Fruit fly (Drosophila melanogaster) whole organism, embryonic: Measurements from ENCODE around the gene Efhc1.1.
A peak's percentile ranks its signal among the peaks of the same experiment; 100 is the strongest.

Experiments used
- B-H2 ChIP-seq: fragments of 200-800 bp; sonication (Bioruptor generic); optimal IDR thresholded peaks from 2 replicates; lab custom pipeline; 2018; ENCODE audit warnings: missing biosample characterization, mild to moderate bottlenecking, missing genetic modification characterization
- Bgb ChIP-seq: fragments of 200-800 bp; sonication (Bioruptor generic); IDR thresholded peaks from 2 replicates; pipeline ENCODE4 v1.3.6; 2022; ENCODE audit warnings: missing biosample characterization, missing genetic modification characterization; ENCODE audit not compliant: partially characterized antibody
- Blimp-1 ChIP-seq: fragments of 200-800 bp; sonication (Bioruptor generic); optimal IDR thresholded peaks from 3 replicates; lab custom pipeline; 2018; ENCODE audit warnings: missing biosample characterization, missing genetic modification characterization, mild to moderate bottlenecking, moderate library complexity, missing genetic modification reagents
- CG10147 ChIP-seq: fragments of 200-800 bp; sonication (Bioruptor generic); optimal IDR thresholded peaks from 2 replicates; lab custom pipeline; 2019; ENCODE audit warnings: missing biosample characterization, mild to moderate bottlenecking, missing genetic modification characterization, moderate library complexity
- CG10267 ChIP-seq: fragments of 200-800 bp; sonication (Bioruptor generic); optimal IDR thresholded peaks from 2 replicates; lab custom pipeline; 2018; ENCODE audit warnings: missing biosample characterization, mild to moderate bottlenecking, missing genetic modification characterization, moderate library complexity
- CG11695 ChIP-seq: fragments of 200-800 bp; sonication (Bioruptor generic); IDR thresholded peaks from 3 replicates; pipeline ENCODE4 v1.3.6; 2022; ENCODE audit warnings: missing biosample characterization, missing genetic modification characterization
- CG12104 ChIP-seq: fragments of 200-800 bp; sonication (Bioruptor generic); optimal IDR thresholded peaks from 3 replicates; lab custom pipeline; 2016; ENCODE audit warnings: missing biosample characterization, missing genetic modification characterization
- CG12659 ChIP-seq: fragments of 200-800 bp; sonication (Bioruptor generic); optimal IDR thresholded peaks from 3 replicates; lab custom pipeline; 2017; ENCODE audit warnings: mild to moderate bottlenecking, missing biosample characterization, missing genetic modification reagents, missing genetic modification characterization
- CG13424 ChIP-seq: fragments of 200-800 bp; sonication (Bioruptor generic); optimal IDR thresholded peaks from 2 replicates; lab custom pipeline; 2019; ENCODE audit warnings: missing biosample characterization, mild to moderate bottlenecking, missing genetic modification characterization, moderate library complexity
- CG15514 ChIP-seq: fragments of 200-800 bp; sonication (Bioruptor generic); optimal IDR thresholded peaks from 3 replicates; lab custom pipeline; 2017; ENCODE audit warnings: missing biosample characterization, missing genetic modification characterization, mild to moderate bottlenecking, moderate library complexity, missing genetic modification reagents
- CG1603 ChIP-seq: fragments of 200-800 bp; sonication (Bioruptor generic); optimal IDR thresholded peaks from 2 replicates; lab custom pipeline; 2019; ENCODE audit warnings: missing biosample characterization, mild to moderate bottlenecking, missing genetic modification characterization, moderate library complexity
- CG17186 ChIP-seq: fragments of 200-800 bp; sonication (Bioruptor generic); optimal IDR thresholded peaks from 3 replicates; lab custom pipeline; 2017; ENCODE audit warnings: missing biosample characterization, missing genetic modification reagents, missing genetic modification characterization
- CG17361 ChIP-seq: fragments of 200-800 bp; sonication (Bioruptor generic); IDR thresholded peaks from 3 replicates; pipeline ENCODE4 v1.3.6; 2022; ENCODE audit warnings: missing biosample characterization, missing genetic modification characterization
- CG17829 ChIP-seq: fragments of 200-800 bp; optimal IDR thresholded peaks from 2 replicates; lab custom pipeline; 2019; ENCODE audit warnings: missing biosample characterization, mild to moderate bottlenecking, missing genetic modification characterization, moderate library complexity
- CG18262 ChIP-seq: fragments of 200-800 bp; optimal IDR thresholded peaks from 3 replicates; lab custom pipeline; 2019; ENCODE audit warnings: missing biosample characterization, mild to moderate bottlenecking, missing genetic modification characterization, moderate library complexity
- CG2116 ChIP-seq: fragments of 200-800 bp; sonication (Bioruptor generic); optimal IDR thresholded peaks from 3 replicates; lab custom pipeline; 2018; ENCODE audit warnings: missing biosample characterization, mild to moderate bottlenecking, missing genetic modification characterization
- CG30020 ChIP-seq: fragments of 200-800 bp; optimal IDR thresholded peaks from 2 replicates; lab custom pipeline; 2019; ENCODE audit warnings: missing biosample characterization, mild to moderate bottlenecking, missing genetic modification characterization, moderate library complexity
- CG33557 ChIP-seq: fragments of 200-800 bp; sonication (Bioruptor generic); optimal IDR thresholded peaks from 2 replicates; lab custom pipeline; 2019; ENCODE audit warnings: missing biosample characterization, mild to moderate bottlenecking, missing genetic modification characterization, moderate library complexity
- CG43689 ChIP-seq: fragments of 200-800 bp; sonication (Bioruptor generic); IDR thresholded peaks from 2 replicates; pipeline ENCODE4 v1.3.6; 2022; ENCODE audit warnings: missing biosample characterization, missing genetic modification characterization
- CG6654 ChIP-seq: fragments of 200-800 bp; sonication (Bioruptor generic); optimal IDR thresholded peaks from 2 replicates; lab custom pipeline; 2017; ENCODE audit warnings: missing biosample characterization, mild to moderate bottlenecking, missing genetic modification characterization
- CTCF ChIP-seq: fragments of 200-800 bp; sonication (Bioruptor generic); optimal IDR thresholded peaks from 2 replicates; lab custom pipeline; 2017; ENCODE audit warnings: missing biosample characterization, mild to moderate bottlenecking, missing genetic modification characterization, moderate library complexity
- Deaf1 ChIP-seq: fragments of 200-800 bp; optimal IDR thresholded peaks from 3 replicates; lab custom pipeline; 2019; ENCODE audit warnings: missing biosample characterization, mild to moderate bottlenecking, missing genetic modification characterization, moderate library complexity
- Dll ChIP-seq: fragments of 200-800 bp; sonication (Bioruptor generic); IDR thresholded peaks from 4 replicates; pipeline ENCODE4 v1.3.6; 2022; ENCODE audit warnings: missing biosample characterization, missing genetic modification characterization; ENCODE audit not compliant: partially characterized antibody
- E2f1 ChIP-seq: fragments of 200-800 bp; sonication (Bioruptor generic); IDR thresholded peaks from 2 replicates; pipeline ENCODE4 v1.3.6; 2022; ENCODE audit warnings: missing biosample characterization, missing genetic modification characterization
- Elba2 ChIP-seq: fragments of 200-800 bp; sonication (Bioruptor generic); optimal IDR thresholded peaks from 3 replicates; lab custom pipeline; 2016; ENCODE audit warnings: missing biosample characterization, missing genetic modification characterization
- HmgZ ChIP-seq: fragments of 200-800 bp; sonication (Bioruptor generic); optimal IDR thresholded peaks from 2 replicates; lab custom pipeline; 2018; ENCODE audit warnings: missing biosample characterization, mild to moderate bottlenecking, missing genetic modification characterization
- Hr51 ChIP-seq, 2 experiments: fragments of 200-800 bp; sonication (Bioruptor generic); optimal IDR thresholded peaks; 2 replicates in 1 of 2; 3 replicates in 1 of 2; lab custom pipeline; 2016 to 2018; ENCODE audit warnings: missing biosample characterization in 2 of 2, missing genetic modification characterization in 2 of 2, mild to moderate bottlenecking in 1 of 2, moderate library complexity in 1 of 2
- Lhr ChIP-seq: fragments of 200-800 bp; sonication (Bioruptor generic); optimal IDR thresholded peaks from 3 replicates; lab custom pipeline; 2017; ENCODE audit warnings: mild to moderate bottlenecking, missing biosample characterization, missing genetic modification reagents, missing genetic modification characterization
- NK7.1 ChIP-seq: fragments of 200-800 bp; sonication (Bioruptor generic); optimal IDR thresholded peaks from 3 replicates; lab custom pipeline; 2016; ENCODE audit warnings: missing biosample characterization, missing genetic modification characterization
- Sry-δ ChIP-seq: fragments of 200-800 bp; sonication (Bioruptor generic); optimal IDR thresholded peaks from 2 replicates; lab custom pipeline; 2016; ENCODE audit warnings: missing biosample characterization, missing genetic modification characterization
- ab ChIP-seq: fragments of 200-800 bp; sonication (Bioruptor generic); optimal IDR thresholded peaks from 2 replicates; lab custom pipeline; 2016; ENCODE audit warnings: missing biosample characterization, missing genetic modification characterization
- al ChIP-seq: fragments of 200-800 bp; sonication (Bioruptor generic); IDR thresholded peaks from 2 replicates; pipeline ENCODE4 v1.3.6; 2022; ENCODE audit warnings: missing biosample characterization, missing genetic modification characterization
- ase ChIP-seq: fragments of 200-800 bp; sonication (Bioruptor generic); IDR thresholded peaks from 3 replicates; pipeline ENCODE4 v1.3.6; 2022; ENCODE audit warnings: missing biosample characterization, missing genetic modification characterization
- bigmax ChIP-seq: fragments of 200-800 bp; sonication (Bioruptor generic); optimal IDR thresholded peaks from 2 replicates; lab custom pipeline; 2018; ENCODE audit warnings: missing biosample characterization, mild to moderate bottlenecking, missing genetic modification characterization
- chif ChIP-seq, 2 experiments: fragments of 200-800 bp; sonication (Bioruptor generic); optimal IDR thresholded peaks; 3 replicates each; lab custom pipeline; 2016; ENCODE audit warnings: missing biosample characterization in 2 of 2, missing genetic modification characterization in 2 of 2
- croc ChIP-seq: fragments of 200-800 bp; sonication (Bioruptor generic); conservative IDR thresholded peaks from 3 replicates; pipeline ENCODE4 v1.3.6; 2022; ENCODE audit warnings: missing biosample characterization, missing genetic modification characterization
- cwo ChIP-seq: fragments of 200-800 bp; sonication (Bioruptor generic); optimal IDR thresholded peaks from 3 replicates; lab custom pipeline; 2017; ENCODE audit warnings: missing biosample characterization, missing genetic modification characterization, mild to moderate bottlenecking, moderate library complexity, missing genetic modification reagents
- fru ChIP-seq: fragments of >200 bp; optimal IDR thresholded peaks from 2 replicates; lab custom pipeline; 2017
- gcm ChIP-seq: fragments of 200-800 bp; sonication (Bioruptor generic); optimal IDR thresholded peaks from 2 replicates; lab custom pipeline; 2019; ENCODE audit warnings: missing biosample characterization, mild to moderate bottlenecking, missing genetic modification characterization, moderate library complexity
- ham ChIP-seq: fragments of 200-800 bp; sonication (Bioruptor generic); IDR thresholded peaks from 2 replicates; pipeline ENCODE4 v1.3.6; 2022; ENCODE audit warnings: missing biosample characterization, missing genetic modification characterization
- inv ChIP-seq: fragments of 200-800 bp; sonication (Bioruptor generic); IDR thresholded peaks from 2 replicates; pipeline ENCODE4 v1.3.6; 2022; ENCODE audit warnings: missing biosample characterization, missing genetic modification characterization; ENCODE audit not compliant: partially characterized antibody
- lbe ChIP-seq: fragments of 200-800 bp; sonication (Bioruptor generic); optimal IDR thresholded peaks from 2 replicates; lab custom pipeline; 2016; ENCODE audit warnings: missing biosample characterization, mild to moderate bottlenecking, missing genetic modification characterization
- mam ChIP-seq: fragments of 200-800 bp; sonication (Bioruptor generic); optimal IDR thresholded peaks from 3 replicates; lab custom pipeline; 2016; ENCODE audit warnings: missing biosample characterization, missing genetic modification characterization
- nerfin-2 ChIP-seq: fragments of 200-800 bp; sonication (Bioruptor generic); IDR thresholded peaks from 2 replicates; pipeline ENCODE4 v1.3.6; 2022; ENCODE audit warnings: missing biosample characterization, missing genetic modification characterization; ENCODE audit not compliant: partially characterized antibody
- nom ChIP-seq: fragments of 200-800 bp; sonication (Bioruptor generic); optimal IDR thresholded peaks from 2 replicates; lab custom pipeline; 2017; ENCODE audit warnings: missing biosample characterization, missing genetic modification characterization, mild to moderate bottlenecking, moderate library complexity, missing genetic modification reagents
- pzg ChIP-seq: fragments of 200-800 bp; sonication (Bioruptor generic); optimal IDR thresholded peaks from 3 replicates; lab custom pipeline; 2018; ENCODE audit warnings: missing biosample characterization, mild to moderate bottlenecking, missing genetic modification characterization, moderate library complexity
- sisA ChIP-seq: fragments of 200-800 bp; sonication (Bioruptor generic); IDR thresholded peaks from 2 replicates; pipeline ENCODE4 v1.3.6; 2022; ENCODE audit warnings: missing biosample characterization, missing genetic modification characterization
- sug ChIP-seq: fragments of 200-800 bp; optimal IDR thresholded peaks from 2 replicates; lab custom pipeline; 2019; ENCODE audit warnings: missing biosample characterization, mild to moderate bottlenecking, missing genetic modification characterization, moderate library complexity
- tna ChIP-seq: fragments of 200-800 bp; sonication (Bioruptor generic); IDR thresholded peaks from 2 replicates; pipeline ENCODE4 v1.3.6; 2022; ENCODE audit warnings: missing biosample characterization, missing genetic modification characterization; ENCODE audit not compliant: partially characterized antibody
- tup ChIP-seq: fragments of 200-800 bp; sonication (Bioruptor generic); optimal IDR thresholded peaks from 2 replicates; lab custom pipeline; 2016; ENCODE audit warnings: missing biosample characterization, mild to moderate bottlenecking, missing genetic modification characterization, moderate library complexity
- yki ChIP-seq: fragments of >200 bp; optimal IDR thresholded peaks from 3 replicates; lab custom pipeline; 2018

Efhc1.1 gene

DNA sequence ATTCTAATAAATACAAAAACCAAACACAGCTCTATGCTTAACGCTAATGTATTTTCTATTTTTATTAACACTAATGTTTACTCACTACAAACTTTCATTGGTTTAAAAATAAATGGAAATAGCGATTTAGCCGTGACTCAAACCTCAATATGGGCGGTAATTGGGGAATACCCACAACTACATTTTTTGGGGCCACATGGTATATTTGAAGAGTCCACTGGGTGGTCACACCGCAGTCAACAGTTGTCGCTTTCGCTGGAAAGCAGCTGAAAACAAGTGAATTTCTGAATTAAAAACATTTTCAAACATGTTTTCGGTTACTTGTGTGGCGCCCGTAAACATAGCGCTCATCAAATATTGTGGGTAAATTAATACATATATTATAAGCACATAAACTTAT lies 34.6 kb downstream of the Efhc1.1 start, which contains the start of gene Mvd (continued):
- TF ChIP-seq CG30020 (tag; lab: Kevin White, UChicago) (peak; percentile 39), tup (no peak), CG15514 (GFP tag; lab: Kevin White, UChicago) (peak; percentile 81), fru (no peak), CG1603 (peak; percentile 84), ab (no peak), CG43689 (GFP tag; lab: Robert Waterston, UW) (no peak), al (no peak), CG10147 (GFP tag; lab: Kevin White, UChicago) (no peak), CG13424 (tag; lab: Kevin White, UChicago) (no peak), CG18262 (tag; lab: Kevin White, UChicago) (no peak), NK7.1 (GFP tag; lab: Kevin White, UChicago) (no peak), CG12104 (no peak), CG12659 (GFP tag; lab: Kevin White, UChicago) (peak; percentile 65), CG33557 (GFP tag; lab: Kevin White, UChicago) (no peak), ham (GFP tag; lab: Robert Waterston, UW) (no peak), tna (no peak), sug (peak; percentile 35), E2f1 (GFP tag; lab: Robert Waterston, UW) (no peak), bigmax (GFP tag; lab: Kevin White, UChicago) (peak; percentile 68), CG2116 (GFP tag; lab: Kevin White, UChicago) (peak; percentile 60), Elba2 (GFP tag; lab: Kevin White, UChicago) (no peak), pzg (GFP tag; lab: Kevin White, UChicago) (peak; percentile 92), Dll (GFP tag; lab: Robert Waterston, UW) (0 out of 4 replicates have a peak, but pooled peaks have one; percentile 17), Sry-δ (GFP tag; lab: Kevin White, UChicago) (peak; percentile 53), mam (GFP tag; lab: Kevin White, UChicago) (peak; percentile 17), Hr51 (GFP tag; optimal IDR thresholded peaks at IDR 0.05; lab: Kevin White, UChicago) (no peak), chif (GFP tag; optimal IDR thresholded peaks at IDR 0.05; lab: Kevin White, UChicago) (no peak), B-H2 (GFP tag; lab: Kevin White, UChicago) (peak; percentile 10), CG6654 (no peak), nom (GFP tag; lab: Kevin White, UChicago) (peak; percentile 7), croc (GFP tag; lab: Robert Waterston, UW) (no peak), Deaf1 (no peak), CG17361 (no peak), gcm (no peak), ase (GFP tag; lab: Robert Waterston, UW) (no peak), HmgZ (tag; lab: Kevin White, UChicago) (peak; percentile 74), Lhr (peak; percentile 29), sisA (GFP tag; lab: Robert Waterston, UW) (no peak), Blimp-1 (GFP tag; lab: Kevin White, UChicago) (peak; percentile 68), CG11695 (GFP tag; lab: Robert Waterston, UW) (no peak), lbe (GFP tag; lab: Kevin White, UChicago) (no peak), CG10267 (tag; lab: Kevin White, UChicago) (peak; percentile 64), CG17829 (tag; lab: Kevin White, UChicago) (peak; percentile 31), Bgb (peak; percentile 51), CG17186 (GFP tag; lab: Kevin White, UChicago) (peak; percentile 26), yki (lab: Kevin White, UChicago) (no peak), nerfin-2 (GFP tag; lab: Robert Waterston, UW) (no peak), cwo (GFP tag; lab: Kevin White, UChicago) (no peak), inv (no peak), CTCF (peak; percentile 68)
